Worm (Caenorhabditis elegans) whole organism, L4 larva: Measurements from ENCODE around the gene C06G3.3.

Source experiments
- F10B5.3 ChIP-seq: sonication (generic microtip); optimal IDR thresholded peaks from 2 replicates; lab custom pipeline; 2016; ENCODE audit warnings: mild to moderate bottlenecking, missing genetic modification characterization, missing compliant biosample characterization
- F26F4.8 ChIP-seq: fragments of 200-800 bp; sonication (Bioruptor generic); conservative IDR thresholded peaks from 2 replicates; pipeline ENCODE4 v1.3.6; 2022; ENCODE audit warnings: missing genetic modification characterization, missing compliant biosample characterization
- F44E2.7 ChIP-seq: fragments of 200-800 bp; sonication (Bioruptor generic); IDR thresholded peaks from 2 replicates; pipeline ENCODE4 v2.1.2; 2022; ENCODE audit warnings: missing genetic modification characterization, missing compliant biosample characterization
- F49E8.2 ChIP-seq: sonication (generic microtip); optimal IDR thresholded peaks from 2 replicates; lab custom pipeline; 2016; ENCODE audit warnings: missing compliant biosample characterization, mild to moderate bottlenecking, missing genetic modification characterization, borderline replicate concordance
- R02D3.7 ChIP-seq: fragments of 150-350 bp; sonication (generic microtip); optimal IDR thresholded peaks from 3 replicates; lab custom pipeline; 2014; ENCODE audit warnings: missing biosample characterization, missing genetic modification characterization
- T20F7.1 ChIP-seq: fragments of 200-800 bp; sonication (Bioruptor generic); optimal IDR thresholded peaks from 2 replicates; lab custom pipeline; 2018; ENCODE audit warnings: mild to moderate bottlenecking, missing genetic modification characterization, missing compliant biosample characterization
- T26A8.4 ChIP-seq: fragments of 200-800 bp; sonication (Bioruptor generic); IDR thresholded peaks from 2 replicates; pipeline ENCODE4 v1.3.6; 2022; ENCODE audit warnings: missing genetic modification characterization, missing compliant biosample characterization
- Y75B8A.6 ChIP-seq: fragments of 200-800 bp; sonication (Bioruptor generic); IDR thresholded peaks from 2 replicates; pipeline ENCODE4 v1.3.6; 2022; ENCODE audit warnings: missing genetic modification reagents, missing genetic modification characterization, missing compliant biosample characterization
- ZK337.2 ChIP-seq: fragments of 200-800 bp; sonication (Bioruptor generic); IDR thresholded peaks from 2 replicates; pipeline ENCODE4 v1.3.6; 2022; ENCODE audit warnings: missing genetic modification reagents, missing genetic modification characterization, missing compliant biosample characterization
- ZK546.5 ChIP-seq, 2 experiments: sonication (generic microtip); optimal IDR thresholded peaks; 2 replicates each; lab custom pipeline; 2017; ENCODE audit warnings: missing biosample characterization in 2 of 2, missing genetic modification characterization in 2 of 2
- aha-1 ChIP-seq: fragments of 150-350 bp; peaks from one replicate; lab custom pipeline; 2014; ENCODE audit warnings: missing biosample characterization, missing genetic modification characterization
- arid-1 ChIP-seq: fragments of 200-800 bp; sonication (Bioruptor generic); conservative IDR thresholded peaks from 2 replicates; pipeline ENCODE4 v1.3.6; 2022; ENCODE audit warnings: missing genetic modification reagents, missing genetic modification characterization, missing compliant biosample characterization
- ceh-32 ChIP-seq: sonication (generic microtip); optimal IDR thresholded peaks from 2 replicates; lab custom pipeline; 2016; ENCODE audit warnings: mild to moderate bottlenecking, missing genetic modification characterization, missing compliant biosample characterization; ENCODE audit not compliant: poor library complexity
- ces-1 ChIP-seq: fragments of 150-350 bp; sonication (generic microtip); optimal IDR thresholded peaks from 4 replicates; lab custom pipeline; 2014; ENCODE audit warnings: missing biosample characterization, missing genetic modification reagents, missing genetic modification characterization
- ctbp-1 ChIP-seq: fragments of 200-800 bp; sonication (Bioruptor generic); IDR thresholded peaks from 2 replicates; pipeline ENCODE4 v1.3.6; 2022; ENCODE audit warnings: missing genetic modification reagents, missing genetic modification characterization, missing compliant biosample characterization
- daf-16 ChIP-seq, 3 experiments: sonication (generic microtip); optimal IDR thresholded peaks; 2 replicates each; lab custom pipeline; 2016 to 2017; ENCODE audit warnings: missing genetic modification characterization in 3 of 3, missing genetic modification reagents in 3 of 3, mild to moderate bottlenecking in 2 of 3, missing compliant biosample characterization in 2 of 3, missing biosample characterization in 1 of 3, moderate library complexity in 1 of 3
- dmd-6 ChIP-seq: fragments of 200-800 bp; sonication (Bioruptor generic); IDR thresholded peaks from 2 replicates; pipeline ENCODE4 v1.3.6; 2022; ENCODE audit warnings: missing genetic modification reagents, missing genetic modification characterization, missing compliant biosample characterization
- dmd-9 ChIP-seq: fragments of 200-800 bp; sonication (Bioruptor generic); IDR thresholded peaks from 2 replicates; pipeline ENCODE4 v1.3.6; 2022; ENCODE audit warnings: missing genetic modification reagents, missing genetic modification characterization, missing compliant biosample characterization
- dpl-1 ChIP-seq: fragments of 150-350 bp; optimal IDR thresholded peaks from 2 replicates; lab custom pipeline; 2014; ENCODE audit warnings: missing biosample characterization, missing genetic modification reagents, missing genetic modification characterization
- egl-27 ChIP-seq: sonication (generic microtip); optimal IDR thresholded peaks from 3 replicates; lab custom pipeline; 2017; ENCODE audit warnings: missing biosample characterization, missing genetic modification reagents, missing genetic modification characterization
- egl-43 ChIP-seq: fragments of 200-800 bp; sonication (Bioruptor generic); IDR thresholded peaks from 2 replicates; pipeline ENCODE4 v1.3.6; 2022; ENCODE audit warnings: missing genetic modification reagents, missing genetic modification characterization, missing compliant biosample characterization
- hlh-11 ChIP-seq: fragments of 200-800 bp; sonication (Bioruptor generic); optimal IDR thresholded peaks from 2 replicates; lab custom pipeline; 2018; ENCODE audit warnings: mild to moderate bottlenecking, missing genetic modification characterization, missing compliant biosample characterization
- hmg-1.1 ChIP-seq: fragments of 200-800 bp; sonication (Bioruptor generic); IDR thresholded peaks from 2 replicates; pipeline ENCODE4 v1.3.6; 2022; ENCODE audit warnings: missing genetic modification reagents, missing genetic modification characterization, missing compliant biosample characterization
- lin-15B ChIP-seq: fragments of 150-350 bp; sonication (generic microtip); optimal IDR thresholded peaks from 3 replicates; lab custom pipeline; 2014; ENCODE audit warnings: missing biosample characterization, missing genetic modification characterization
- lin-39 ChIP-seq: fragments of 150-350 bp; optimal IDR thresholded peaks from 2 replicates; lab custom pipeline; 2014; ENCODE audit warnings: missing biosample characterization, missing genetic modification reagents, missing genetic modification characterization
- lir-3 ChIP-seq: sonication (generic microtip); optimal IDR thresholded peaks from 2 replicates; lab custom pipeline; 2016; ENCODE audit warnings: mild to moderate bottlenecking, missing genetic modification characterization, missing compliant biosample characterization
- mdl-1 ChIP-seq, 2 experiments: fragments of 150-350 bp in 1 of 2; sonication (generic microtip) in 1 of 2; optimal IDR thresholded peaks; 2 replicates each; lab custom pipeline; 2014 to 2017; ENCODE audit warnings: missing biosample characterization in 2 of 2, missing genetic modification characterization in 2 of 2
- mep-1 ChIP-seq: fragments of 150-350 bp; sonication (generic microtip); optimal IDR thresholded peaks from 3 replicates; lab custom pipeline; 2014; ENCODE audit warnings: missing biosample characterization, missing genetic modification characterization
- mes-2 ChIP-seq: sonication (generic microtip); optimal IDR thresholded peaks from 2 replicates; lab custom pipeline; 2016; ENCODE audit warnings: missing genotype, mild to moderate bottlenecking, missing genetic modification characterization, missing compliant biosample characterization; ENCODE audit not compliant: poor library complexity, severe bottlenecking
- mxl-2 ChIP-seq: fragments of 200-800 bp; sonication (Bioruptor generic); conservative IDR thresholded peaks from 2 replicates; pipeline ENCODE4 v1.3.6; 2022; ENCODE audit warnings: missing genetic modification reagents, missing genetic modification characterization, missing compliant biosample characterization
- mxl-3 ChIP-seq: fragments of 200-800 bp; sonication (Bioruptor generic); optimal IDR thresholded peaks from 2 replicates; lab custom pipeline; 2018; ENCODE audit warnings: mild to moderate bottlenecking, missing genetic modification characterization, missing compliant biosample characterization
- nhr-10 ChIP-seq: fragments of 150-350 bp; optimal IDR thresholded peaks from 2 replicates; lab custom pipeline; 2014; ENCODE audit warnings: missing biosample characterization, missing genetic modification characterization
- nhr-237 ChIP-seq: sonication (generic microtip); optimal IDR thresholded peaks from 2 replicates; lab custom pipeline; 2017; ENCODE audit warnings: missing biosample characterization, missing genetic modification characterization
- nhr-25 ChIP-seq: sonication (generic microtip); optimal IDR thresholded peaks from 2 replicates; lab custom pipeline; 2017; ENCODE audit warnings: missing genetic modification characterization, mild to moderate bottlenecking, missing compliant biosample characterization, antibody characterized with exemption, moderate library complexity, borderline replicate concordance; ENCODE audit not compliant: insufficient read depth
- nhr-28 ChIP-seq: fragments of 150-350 bp; optimal IDR thresholded peaks from 2 replicates; lab custom pipeline; 2014; ENCODE audit warnings: missing biosample characterization, missing genetic modification characterization
- nhr-6 ChIP-seq: fragments of 150-350 bp; optimal IDR thresholded peaks from 2 replicates; lab custom pipeline; 2014; ENCODE audit warnings: missing biosample characterization, missing genetic modification characterization
- nhr-76 ChIP-seq: fragments of 150-350 bp; optimal IDR thresholded peaks from 2 replicates; lab custom pipeline; 2014; ENCODE audit warnings: missing biosample characterization, missing genetic modification characterization
- sdz-12 ChIP-seq: fragments of 200-800 bp; sonication (Bioruptor generic); optimal IDR thresholded peaks from 2 replicates; lab custom pipeline; 2018; ENCODE audit warnings: mild to moderate bottlenecking, missing genetic modification characterization, missing compliant biosample characterization
- skn-1 ChIP-seq: fragments of 150-350 bp; optimal IDR thresholded peaks from 2 replicates; lab custom pipeline; 2014; ENCODE audit warnings: missing biosample characterization, missing genetic modification characterization
- snpc-1.2 ChIP-seq: fragments of 200-800 bp; sonication (Bioruptor generic); IDR thresholded peaks from 2 replicates; pipeline ENCODE4 v1.3.6; 2022; ENCODE audit warnings: missing genetic modification reagents, missing genetic modification characterization, missing compliant biosample characterization
- snpc-4 ChIP-seq: fragments of 150-350 bp; optimal IDR thresholded peaks from 2 replicates; lab custom pipeline; 2014; ENCODE audit warnings: missing biosample characterization, missing genetic modification characterization
- spr-1 ChIP-seq: sonication (generic microtip); optimal IDR thresholded peaks from 2 replicates; lab custom pipeline; 2016; ENCODE audit warnings: mild to moderate bottlenecking, missing genetic modification characterization, missing compliant biosample characterization
- spr-3 ChIP-seq: fragments of 200-800 bp; sonication (Bioruptor generic); optimal IDR thresholded peaks from 2 replicates; lab custom pipeline; 2018; ENCODE audit warnings: mild to moderate bottlenecking, missing genetic modification characterization, missing compliant biosample characterization
- tra-1 ChIP-seq: fragments of 200-800 bp; sonication (Bioruptor generic); IDR thresholded peaks from 2 replicates; pipeline ENCODE4 v1.3.6; 2022; ENCODE audit warnings: missing genetic modification reagents, missing genetic modification characterization, missing compliant biosample characterization
- unc-130 ChIP-seq: sonication (generic microtip); optimal IDR thresholded peaks from 2 replicates; lab custom pipeline; 2016; ENCODE audit warnings: missing genetic modification reagents, missing genetic modification characterization, missing compliant biosample characterization
- unc-62 ChIP-seq, 3 experiments: fragments of 150-350 bp in 1 of 3; sonication (generic microtip); optimal IDR thresholded peaks in 2 of 3; peaks in 1 of 3; 1 replicate in 1 of 3; 2 replicates in 2 of 3; lab custom pipeline; 2014 to 2017; ENCODE audit warnings: missing biosample characterization in 3 of 3, missing genetic modification characterization in 3 of 3, missing genetic modification reagents in 3 of 3, missing genotype in 1 of 3
- zfp-2 ChIP-seq: sonication (generic microtip); optimal IDR thresholded peaks from 2 replicates; lab custom pipeline; 2016; ENCODE audit warnings: mild to moderate bottlenecking, missing genetic modification characterization, missing compliant biosample characterization
- zfp-3 ChIP-seq: fragments of 200-800 bp; sonication (Bioruptor generic); conservative IDR thresholded peaks from 2 replicates; pipeline ENCODE4 v1.3.6; 2022; ENCODE audit warnings: missing genetic modification reagents, missing genetic modification characterization, missing compliant biosample characterization

Gene C06G3.3

ce11 chrIV:7023004-7023403 lies 12.9 kb upstream of the C06G3.3 start (continued):
- TF ChIP-seq ZK337.2: no peak
- peak; percentile 13 to 74 for TF ChIP-seq mdl-1 (tag; optimal IDR thresholded peaks at IDR 0.05; lab: Kevin White, UChicago)
- TF ChIP-seq arid-1 (GFP tag; lab: Robert Waterston, UW): no peak
- peak; percentile 14 for TF ChIP-seq mxl-3 (GFP tag; lab: Kevin White, UChicago)
- peak; percentile 57; the same call in 1 of the 2 replicates for TF ChIP-seq hmg-1.1 (GFP tag; lab: Robert Waterston, UW)
- TF ChIP-seq F26F4.8: no peak
- no peak for TF ChIP-seq nhr-10 (tag; lab: Kevin White, UChicago)
- TF ChIP-seq F44E2.7: no peak
- no peak for TF ChIP-seq sdz-12
- peak; percentile 42; the same call in 1 of the 2 replicates for TF ChIP-seq tra-1 (GFP tag; lab: Robert Waterston, UW)
- TF ChIP-seq lin-15B (tag; lab: Kevin White, UChicago): no peak
- no peak for TF ChIP-seq spr-3 (GFP tag; lab: Kevin White, UChicago)
- TF ChIP-seq mep-1 (tag; lab: Kevin White, UChicago): peak; percentile 71
- no peak for TF ChIP-seq nhr-25
- TF ChIP-seq skn-1 (tag; lab: Kevin White, UChicago): no peak
- TF ChIP-seq snpc-4: no peak
- TF ChIP-seq zfp-2 (tag; lab: Kevin White, UChicago): no peak
- TF ChIP-seq dmd-6 (GFP tag; lab: Robert Waterston, UW): peak; percentile 19; the same call in 1 of the 2 replicates
- peak; percentile 45 for TF ChIP-seq nhr-28 (tag; lab: Kevin White, UChicago)
- peak; percentile 79 for TF ChIP-seq hlh-11 (tag; lab: Kevin White, UChicago)
- TF ChIP-seq egl-43 (GFP tag; lab: Robert Waterston, UW): no peak
- no peak for TF ChIP-seq zfp-3 (GFP tag; lab: Robert Waterston, UW)
- TF ChIP-seq Y75B8A.6 (GFP tag; lab: Robert Waterston, UW): no peak
- peak; percentile 76 for TF ChIP-seq nhr-6 (tag; lab: Kevin White, UChicago)
- TF ChIP-seq ceh-32: no peak
- peak; percentile 60 for TF ChIP-seq mes-2 (tag; lab: Kevin White, UChicago)
- TF ChIP-seq T20F7.1 (GFP tag; lab: Kevin White, UChicago): no peak
- peak; percentile 28 for TF ChIP-seq dpl-1 (GFP tag; lab: Kevin White, UChicago)
- TF ChIP-seq ctbp-1 (GFP tag; lab: Robert Waterston, UW): no peak
- TF ChIP-seq, all 104 proteins: peak for 20

ce11 chrIV:7023858-7024257 lies 12.1 kb upstream of the C06G3.3 start, which contains the start of gene adah-1:
Gene adah-1, plus strand, starts transcription at chrIV:7024211.
- TF ChIP-seq nhr-28 (tag; lab: Kevin White, UChicago): peak; percentile 33
- peak; percentile 65 for TF ChIP-seq aha-1 (tag; lab: Kevin White, UChicago)
- TF ChIP-seq dmd-9 (GFP tag; lab: Robert Waterston, UW): no peak
- no peak for TF ChIP-seq F49E8.2 (tag; lab: Kevin White, UChicago)
- TF ChIP-seq snpc-4: no peak
- TF ChIP-seq nhr-237: no peak
- no peak for TF ChIP-seq mep-1 (tag; lab: Kevin White, UChicago)
- no peak for TF ChIP-seq mxl-2 (GFP tag; lab: Robert Waterston, UW)
- no peak for TF ChIP-seq F44E2.7
- TF ChIP-seq lin-39 (tag; lab: Kevin White, UChicago): no peak
- TF ChIP-seq ZK546.5 (tag; optimal IDR thresholded peaks at IDR 0.05; lab: Kevin White, UChicago): no peak
- TF ChIP-seq arid-1 (GFP tag; lab: Robert Waterston, UW): no peak
- TF ChIP-seq mes-2 (tag; lab: Kevin White, UChicago): no peak
- TF ChIP-seq nhr-76 (tag; lab: Kevin White, UChicago): no peak
- peak in 1 of 2 experiments; percentile 14 for TF ChIP-seq unc-62 (GFP tag; optimal IDR thresholded peaks at IDR 0.05 in 1 of 2; lab: Kevin White, UChicago)
- no peak for TF ChIP-seq unc-62 (tag; optimal IDR thresholded peaks at IDR 0.05; lab: Kevin White, UChicago)
- no peak for TF ChIP-seq spr-1 (tag; lab: Kevin White, UChicago)
- TF ChIP-seq F10B5.3 (tag; lab: Kevin White, UChicago): no peak
- TF ChIP-seq zfp-2 (tag; lab: Kevin White, UChicago): no peak
- TF ChIP-seq snpc-1.2 (GFP tag; lab: Robert Waterston, UW): no peak
- no peak for TF ChIP-seq hlh-11 (tag; lab: Kevin White, UChicago)
- no peak for TF ChIP-seq R02D3.7 (tag; lab: Kevin White, UChicago)
- no peak for TF ChIP-seq lir-3 (tag; lab: Kevin White, UChicago)
- TF ChIP-seq daf-16 (GFP tag; optimal IDR thresholded peaks at IDR 0.05; lab: Kevin White, UChicago): no peak
- TF ChIP-seq daf-16 (tag; optimal IDR thresholded peaks at IDR 0.05; lab: Kevin White, UChicago): no peak
- no peak for TF ChIP-seq egl-27
- no peak for TF ChIP-seq ces-1 (GFP tag; lab: Kevin White, UChicago)
- no peak for TF ChIP-seq unc-130
- TF ChIP-seq zfp-3 (GFP tag; lab: Robert Waterston, UW): no peak
- no peak for TF ChIP-seq hmg-1.1 (GFP tag; lab: Robert Waterston, UW)
- TF ChIP-seq T26A8.4 (GFP tag; lab: Robert Waterston, UW): no peak
